Worm (Caenorhabditis elegans): ENCODE measurements around the gene M03F8.1.

M03F8.1 gene

DNA sequence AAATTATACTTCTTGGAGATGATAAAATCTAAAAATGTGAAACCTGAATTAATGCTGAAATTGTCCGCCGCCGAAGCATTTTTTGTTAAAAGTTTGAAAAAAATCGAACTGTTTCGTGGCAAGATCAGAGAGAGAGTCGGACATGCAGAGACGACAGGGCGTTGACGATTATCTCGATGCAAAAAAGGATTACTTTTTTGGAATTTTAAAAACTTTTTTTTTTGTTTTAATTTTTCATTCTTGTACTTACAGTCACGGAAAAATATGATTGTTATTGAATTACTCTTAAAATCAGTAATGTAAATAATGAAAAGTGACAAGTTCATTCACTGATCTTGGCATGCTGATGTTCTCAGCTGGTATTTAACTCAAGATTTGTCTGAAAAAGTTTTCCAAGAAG is 14.5 kb upstream of the M03F8.1 start, which contains the start of the genes M03F8.5 and M03F8.7:
Gene M03F8.5 (minus strand): TSS at position 101 of the 400 bp plus-strand sequence.
Gene M03F8.7 (plus strand): TSS at position 249 of the 400 bp plus-strand sequence.
- no peak for TF ChIP-seq nhr-76 (tag; optimal IDR thresholded peaks at IDR 0.05)
- no peak for TF ChIP-seq vab-7 (GFP tag; IDR thresholded peaks at IDR 0.05)
- TF ChIP-seq zfp-3 (GFP tag; conservative IDR thresholded peaks at IDR 0.05), result no peak
- TF ChIP-seq hmg-1.1 (GFP tag; IDR thresholded peaks at IDR 0.05), result no peak
- TF ChIP-seq ctbp-1 (GFP tag; IDR thresholded peaks at IDR 0.05), result no peak

DNA sequence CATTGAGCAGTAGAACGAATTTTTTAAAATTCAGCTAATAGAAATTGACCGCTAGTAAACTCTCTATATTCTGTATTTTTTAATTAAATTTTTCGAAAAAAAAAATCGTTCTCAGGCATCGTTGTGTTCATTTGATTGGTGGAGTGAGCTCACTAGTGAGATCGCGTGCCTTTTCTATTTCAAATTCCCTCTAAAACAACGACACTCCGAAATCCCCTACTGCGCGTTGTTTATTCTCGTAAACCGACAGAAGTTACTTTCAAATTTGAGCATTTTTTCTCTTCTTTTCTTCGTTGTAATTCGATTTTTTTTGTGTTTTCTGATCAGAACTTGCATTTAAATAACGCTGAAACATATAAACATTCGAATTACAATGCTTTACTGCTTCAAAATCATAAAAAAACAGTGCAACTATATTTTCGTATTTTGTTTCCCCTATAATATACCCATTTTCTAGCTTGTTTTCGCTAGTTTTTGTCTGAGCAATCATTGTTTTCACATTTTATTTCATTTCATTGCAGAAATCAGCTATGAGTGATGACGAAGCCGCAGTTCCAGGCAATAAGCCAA is 11.6 kb upstream of the M03F8.1 start, which contains the start of gene syf-3:
Gene syf-3 (plus strand): TSS at position 520 of the 570 bp plus-strand sequence.
- TF ChIP-seq dpl-1 (GFP tag; optimal IDR thresholded peaks at IDR 0.05) (peak; percentile 98), nhr-6 (tag; optimal IDR thresholded peaks at IDR 0.05) (peak; percentile 4), unc-62 (GFP tag; optimal IDR thresholded peaks at IDR 0.05 in 1 of 2) (peak in 1 of 2 experiments; percentile 64), unc-62 (tag; optimal IDR thresholded peaks at IDR 0.05) (no peak), mes-2 (tag; optimal IDR thresholded peaks at IDR 0.05; ENCODE audit: poor library complexity, severe bottlenecking) (peak; percentile 69), ztf-7 (tag; optimal IDR thresholded peaks at IDR 0.05) (peak; percentile 22), madf-9 (GFP tag; conservative IDR thresholded peaks at IDR 0.05) (no peak), egl-43 (GFP tag; IDR thresholded peaks at IDR 0.05) (no peak), T20F7.1 (GFP tag; optimal IDR thresholded peaks at IDR 0.05) (peak; percentile 98), hlh-30 (tag; optimal IDR thresholded peaks at IDR 0.05; ENCODE audit: insufficient read depth) (peak; percentile 52), hif-1 (tag; optimal IDR thresholded peaks at IDR 0.05) (no peak), nhr-28 (tag; optimal IDR thresholded peaks at IDR 0.05) (no peak), Y48G9A.11 (GFP tag; IDR thresholded peaks at IDR 0.05) (peak; percentile 97), aha-1 (tag) (peak; percentile 35)

DNA sequence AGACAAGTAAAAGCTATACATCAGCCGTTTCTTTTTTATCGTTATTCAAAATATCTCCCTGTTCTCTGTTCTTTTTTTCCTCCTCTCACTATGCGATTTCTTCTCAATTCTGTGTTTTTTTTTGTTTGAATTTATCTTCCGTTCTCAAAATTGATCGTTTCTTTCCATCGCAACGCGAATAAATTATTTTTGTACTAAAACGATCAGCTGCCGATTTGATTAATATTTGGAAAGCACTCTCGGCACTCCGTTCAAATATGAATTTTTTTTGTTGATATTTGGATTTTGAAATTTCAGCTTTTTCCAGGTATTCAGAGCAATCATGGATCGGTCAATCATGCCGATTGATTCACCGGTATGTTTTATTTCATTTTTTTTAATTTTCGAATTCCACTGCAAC is 8.1 kb upstream of the M03F8.1 start, which contains the start of gene pst-1:
Gene pst-1 (plus strand): TSS at position 301 of the 400 bp plus-strand sequence.
- TF ChIP-seq unc-39 (tag; optimal IDR thresholded peaks at IDR 0.05) (no peak), unc-130 (GFP tag; optimal IDR thresholded peaks at IDR 0.05) (no peak), nhr-111 (GFP tag; optimal IDR thresholded peaks at IDR 0.05) (no peak), unc-62 (GFP tag; optimal IDR thresholded peaks at IDR 0.05 in 1 of 2) (no peak), unc-62 (tag; optimal IDR thresholded peaks at IDR 0.05) (no peak), ceh-82 (tag; optimal IDR thresholded peaks at IDR 0.05) (no peak)

DNA sequence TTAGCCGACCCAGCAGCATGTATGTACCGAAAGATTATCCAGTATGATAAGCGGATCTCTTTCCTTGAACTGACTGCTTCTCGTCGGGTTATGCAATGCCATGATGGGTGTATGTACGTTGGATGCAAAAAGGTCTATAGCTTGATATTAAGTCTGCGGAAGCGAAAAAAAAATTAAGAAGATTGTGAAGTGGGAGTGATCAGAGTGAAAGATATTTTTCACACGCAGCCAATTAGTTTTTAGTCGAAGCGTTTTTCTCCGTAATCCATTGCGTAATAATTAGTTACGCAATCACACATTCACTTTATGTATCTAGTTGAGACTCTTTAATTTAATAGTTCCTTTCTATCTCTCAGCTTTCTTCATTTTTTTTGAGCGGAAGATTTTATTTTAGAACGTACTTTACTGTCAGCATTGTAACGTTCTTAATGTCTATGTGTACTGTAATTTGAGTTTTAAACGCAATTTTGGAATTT is 1.5 kb upstream of the M03F8.1 start:
- TF ChIP-seq nhr-25 (tag; optimal IDR thresholded peaks at IDR 0.05; ENCODE audit: borderline replicate concordance, insufficient read depth) (no peak), spr-3 (GFP tag; optimal IDR thresholded peaks at IDR 0.05) (no peak), nhr-48 (tag; optimal IDR thresholded peaks at IDR 0.05) (peak; percentile 61), ZK337.2 (GFP tag; IDR thresholded peaks at IDR 0.05) (no peak), aha-1 (tag) (no peak), lin-39 (tag; optimal IDR thresholded peaks at IDR 0.05) (no peak), zfp-2 (tag; optimal IDR thresholded peaks at IDR 0.05) (no peak), T26A8.4 (GFP tag; IDR thresholded peaks at IDR 0.05) (no peak), unc-62 (GFP tag; optimal IDR thresholded peaks at IDR 0.05 in 1 of 2) (peak in 1 of 2 experiments; percentile 90), unc-62 (tag; optimal IDR thresholded peaks at IDR 0.05) (no peak)

DNA sequence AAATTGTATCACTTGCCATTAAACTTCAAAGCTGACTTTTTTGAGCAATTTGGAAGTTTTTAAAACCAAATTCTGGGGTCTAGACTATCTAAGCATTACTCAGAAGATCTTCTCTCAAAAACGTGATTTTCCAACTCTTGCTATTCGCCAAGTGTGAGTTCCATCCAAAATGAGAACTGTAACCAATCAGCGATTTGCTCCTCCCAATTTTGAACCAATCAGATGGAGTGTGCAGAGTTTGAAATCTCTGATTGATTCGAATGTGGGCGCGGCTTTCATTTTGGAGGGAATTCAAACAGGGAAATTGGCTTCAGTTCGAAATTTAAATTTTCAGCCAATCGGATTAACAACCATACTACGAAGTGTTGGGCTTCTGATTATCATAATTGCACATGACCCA is 1.9 kb downstream of the M03F8.1 start:
- no peak for TF ChIP-seq lsy-2 (tag; optimal IDR thresholded peaks at IDR 0.05)
- TF ChIP-seq nhr-77 (tag; optimal IDR thresholded peaks at IDR 0.05), result no peak
- TF ChIP-seq R02D3.7 (tag; optimal IDR thresholded peaks at IDR 0.05), result no peak
- no peak for TF ChIP-seq lin-39 (tag; optimal IDR thresholded peaks at IDR 0.05)
- TF ChIP-seq nhr-111 (GFP tag; optimal IDR thresholded peaks at IDR 0.05), result no peak
- TF ChIP-seq saeg-2 (GFP tag; IDR thresholded peaks at IDR 0.05), result no peak
- no peak for TF ChIP-seq ceh-62 (tag; optimal IDR thresholded peaks at IDR 0.05)
